Fruit fly (Drosophila melanogaster) Kc167 (cell line): ENCODE measurements around the gene CG18641.

ENCODE experiments used
- Myc ChIP-seq: fragments of >200 bp; optimal IDR thresholded peaks from 2 replicates; lab custom pipeline; 2017; ENCODE audit warnings: missing external identifiers
- Sin3A ChIP-seq: fragments of >200 bp; optimal IDR thresholded peaks from 2 replicates; lab custom pipeline; 2018; ENCODE audit warnings: missing external identifiers
- h ChIP-seq: fragments of >200 bp; optimal IDR thresholded peaks from 3 replicates; lab custom pipeline; 2018; ENCODE audit warnings: missing external identifiers
- insv ChIP-seq: fragments of >200 bp; optimal IDR thresholded peaks from 3 replicates; lab custom pipeline; 2018; ENCODE audit warnings: missing external identifiers
- psq ChIP-seq: fragments of >200 bp; optimal IDR thresholded peaks from 2 replicates; lab custom pipeline; 2017; ENCODE audit warnings: missing external identifiers
- ttk ChIP-seq: sonication (Bioruptor generic); optimal IDR thresholded peaks from 2 replicates; lab custom pipeline; 2017; ENCODE audit warnings: missing external identifiers

dm6 chr2L:2428209-2428488, 13.0 kb upstream of the CG18641 start, which contains the start of gene dpp:
- no peak for TF ChIP-seq Myc (lab: Kevin White, UChicago)
- no peak for TF ChIP-seq h
- no peak for TF ChIP-seq ttk (lab: Kevin White, UChicago)
- no peak for TF ChIP-seq psq (lab: Kevin White, UChicago)
- no peak for TF ChIP-seq Sin3A (lab: Kevin White, UChicago)
- TF ChIP-seq insv (lab: Kevin White, UChicago) = no peak
